Worm (Caenorhabditis elegans): ENCODE data around the gene iff-2.

- TF ChIP-seq efl-1 (GFP tag; optimal IDR thresholded peaks at IDR 0.05) (no peak), rcor-1 (GFP tag; IDR thresholded peaks at IDR 0.05) (no peak), pha-4 (tag; optimal IDR thresholded peaks at IDR 0.05) (no peak), ztf-6 (GFP tag; IDR thresholded peaks at IDR 0.05) (no peak), ceh-27 (GFP tag; optimal IDR thresholded peaks at IDR 0.05) (no peak), nhr-27 (tag; optimal IDR thresholded peaks at IDR 0.05) (no peak), unc-62 (GFP tag; optimal IDR thresholded peaks at IDR 0.05) (no peak), nfya-1 (tag; optimal IDR thresholded peaks at IDR 0.05; ENCODE audit: borderline replicate concordance, insufficient read depth) (no peak), madf-3 (GFP tag; IDR thresholded peaks at IDR 0.05) (no peak), him-1 (tag; optimal IDR thresholded peaks at IDR 0.05) (no peak), K11D2.4 (GFP tag; IDR thresholded peaks at IDR 0.05) (no peak), attf-3 (GFP tag; conservative IDR thresholded peaks at IDR 0.05) (no peak), Y67H2A.10 (GFP tag; conservative IDR thresholded peaks at IDR 0.05) (no peak), snpc-4 (GFP tag; optimal IDR thresholded peaks at IDR 0.05) (no peak), snpc-4 (tag; optimal IDR thresholded peaks at IDR 0.05) (peak in 1 of 4 experiments; percentile 13)
These were observed 35.9 kb downstream of the iff-2 start, which contains the start of the genes prp-9 and mrps-18B for ce11 chrII:8525133-8525736.
